Worm (Caenorhabditis elegans): ENCODE results near the gene C18E9.9.

ce11 chrII:9021625-9022024 lies 32.3 kb upstream of the C18E9.9 start:
- TF ChIP-seq lin-39 (tag; optimal IDR thresholded peaks at IDR 0.05) (no peak), unc-62 (GFP tag; optimal IDR thresholded peaks at IDR 0.05) (no peak), ztf-11 (tag; optimal IDR thresholded peaks at IDR 0.05) (no peak), Y55F3AM.14 (GFP tag; optimal IDR thresholded peaks at IDR 0.05) (no peak), ztf-4 (tag; optimal IDR thresholded peaks at IDR 0.05) (no peak), dmd-4 (tag; optimal IDR thresholded peaks at IDR 0.05) (no peak), ama-1 (optimal IDR thresholded peaks at IDR 0.05) (no peak), aly-2 (tag; optimal IDR thresholded peaks at IDR 0.05) (no peak), ztf-1 (GFP tag; conservative IDR thresholded peaks at IDR 0.05) (no peak)

All from whole organism, L2 larva.